Worm (Caenorhabditis elegans): Measurements from ENCODE around the gene Y4C6A.4.
"Not testable (repeated sequence)": the region's sequence is repeated elsewhere in the genome, so short reads cannot be mapped to it uniquely, and the experiment has no call there.

Gene Y4C6A.4

DNA sequence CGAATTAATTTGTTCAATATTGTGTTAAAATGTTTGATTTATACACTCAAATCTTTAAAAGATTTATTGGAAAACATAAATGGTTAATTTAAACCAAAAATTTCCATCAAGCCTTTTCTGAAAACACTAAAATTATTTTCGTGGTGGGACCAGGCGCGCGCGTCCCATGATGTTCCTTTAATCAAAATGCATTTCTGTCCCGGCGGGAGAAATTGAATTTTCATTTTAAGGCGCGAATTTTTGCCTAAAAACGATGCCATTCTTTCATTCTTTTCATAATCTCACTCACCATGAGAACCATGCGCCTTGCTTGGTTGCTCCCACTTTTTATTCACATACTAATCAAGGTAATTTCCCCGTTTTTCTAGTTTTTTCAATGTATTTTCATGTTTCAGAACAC, 17.0 kb downstream of the Y4C6A.4 start, which contains the start of gene rme-2:
rme-2 (plus strand) TSS at position 288 of the 400 bp plus-strand sequence.
- TF ChIP-seq pha-4 (tag; optimal IDR thresholded peaks at IDR 0.05) (no peak), eor-1 (tag; optimal IDR thresholded peaks at IDR 0.05) (no peak), snpc-4 (tag; optimal IDR thresholded peaks at IDR 0.05) (no peak), nhr-43 (tag; optimal IDR thresholded peaks at IDR 0.05; ENCODE audit: poor library complexity, severe bottlenecking) (no peak), elt-2 (tag; optimal IDR thresholded peaks at IDR 0.05) (no peak), lsy-12 (tag; optimal IDR thresholded peaks at IDR 0.05) (no peak), egl-27 (tag; optimal IDR thresholded peaks at IDR 0.05) (no peak), pqm-1 (tag; optimal IDR thresholded peaks at IDR 0.05) (no peak), ceh-9 (tag; optimal IDR thresholded peaks at IDR 0.05) (no peak), nfya-1 (tag; optimal IDR thresholded peaks at IDR 0.05; ENCODE audit: insufficient read depth) (no peak), mml-1 (tag; optimal IDR thresholded peaks at IDR 0.05) (no peak), aly-2 (tag; optimal IDR thresholded peaks at IDR 0.05) (no peak), ZK546.5 (tag; optimal IDR thresholded peaks at IDR 0.05) (no peak), zag-1 (tag; optimal IDR thresholded peaks at IDR 0.05) (no peak), ztf-4 (tag; optimal IDR thresholded peaks at IDR 0.05) (no peak), ceh-28 (tag; optimal IDR thresholded peaks at IDR 0.05) (no peak), unc-39 (tag; optimal IDR thresholded peaks at IDR 0.05) (no peak)

DNA sequence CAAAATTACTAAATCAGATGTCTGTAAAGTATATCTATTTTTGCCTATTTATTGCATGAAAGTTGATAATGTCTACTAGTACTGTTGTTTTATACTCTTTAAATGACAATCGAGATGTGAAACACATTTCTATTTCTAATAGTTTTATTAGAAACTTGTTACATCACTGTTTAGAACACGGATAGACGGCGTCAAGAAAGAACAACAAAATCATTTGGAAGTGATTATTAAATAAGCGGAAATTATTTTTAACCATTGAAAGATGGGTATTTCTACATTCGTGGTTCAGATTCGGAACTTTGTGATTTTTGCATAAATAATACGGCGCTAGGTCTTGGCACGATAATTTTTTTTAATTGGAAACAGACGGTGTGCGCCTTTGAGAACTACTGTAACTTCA, 20.3 kb downstream of the Y4C6A.4 start:
- no peak for TF ChIP-seq lin-15B (tag; optimal IDR thresholded peaks at IDR 0.05)
- TF ChIP-seq nhr-28 (tag; optimal IDR thresholded peaks at IDR 0.05): no peak
- TF ChIP-seq egl-27 (tag; optimal IDR thresholded peaks at IDR 0.05): no peak
- no peak for TF ChIP-seq lsy-12 (tag; optimal IDR thresholded peaks at IDR 0.05)
- no peak for TF ChIP-seq pqm-1 (tag; optimal IDR thresholded peaks at IDR 0.05)

DNA sequence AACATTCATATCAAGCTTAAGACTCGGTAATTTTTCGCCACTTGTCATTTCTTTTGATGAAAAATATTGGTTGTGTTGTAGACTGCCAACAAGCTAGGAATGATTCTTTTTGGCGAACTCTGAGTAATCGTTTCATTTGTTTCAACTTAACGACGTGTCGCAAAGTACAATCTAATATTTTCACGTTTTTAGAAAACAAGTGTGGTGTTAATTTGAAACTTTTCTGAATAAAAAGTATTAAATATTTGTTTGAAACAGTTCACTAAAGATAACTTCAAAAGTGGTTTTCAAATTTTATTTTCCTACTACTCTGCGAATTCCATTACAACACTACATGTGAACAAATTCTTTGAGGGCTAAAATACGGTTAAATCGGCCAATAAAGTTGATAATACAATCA, 23.7 kb downstream of the Y4C6A.4 start, which contains the start of gene T11F8.4:
T11F8.4 (minus strand) TSS at position 101 of the 400 bp plus-strand sequence.
- TF ChIP-seq nhr-237 (tag; optimal IDR thresholded peaks at IDR 0.05) (no peak), mdl-1 (tag; optimal IDR thresholded peaks at IDR 0.05) (no peak)

DNA sequence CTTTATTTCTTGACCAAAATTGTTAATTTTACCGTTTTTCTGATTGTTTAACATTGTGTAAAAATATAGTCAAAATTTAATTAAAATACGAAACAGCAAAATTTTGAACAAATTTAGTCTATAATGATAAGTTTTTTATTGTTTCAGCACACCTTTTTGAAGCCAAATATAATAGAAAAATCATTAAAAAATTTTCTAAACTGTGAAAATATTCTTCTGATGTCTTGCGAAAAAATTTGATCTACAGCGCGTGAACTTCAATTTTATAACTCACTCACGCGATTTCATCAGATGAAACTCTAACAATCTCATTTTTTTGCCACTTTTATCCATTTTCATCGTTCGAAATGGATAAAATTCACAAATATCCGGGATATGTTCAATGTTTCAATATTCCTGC, 26.5 kb downstream of the Y4C6A.4 start, which contains the start of gene T11F8.1:
T11F8.1 (plus strand) TSS at position 301 of the 400 bp plus-strand sequence.
- TF ChIP-seq sea-2 (GFP tag; optimal IDR thresholded peaks at IDR 0.05): no peak

DNA sequence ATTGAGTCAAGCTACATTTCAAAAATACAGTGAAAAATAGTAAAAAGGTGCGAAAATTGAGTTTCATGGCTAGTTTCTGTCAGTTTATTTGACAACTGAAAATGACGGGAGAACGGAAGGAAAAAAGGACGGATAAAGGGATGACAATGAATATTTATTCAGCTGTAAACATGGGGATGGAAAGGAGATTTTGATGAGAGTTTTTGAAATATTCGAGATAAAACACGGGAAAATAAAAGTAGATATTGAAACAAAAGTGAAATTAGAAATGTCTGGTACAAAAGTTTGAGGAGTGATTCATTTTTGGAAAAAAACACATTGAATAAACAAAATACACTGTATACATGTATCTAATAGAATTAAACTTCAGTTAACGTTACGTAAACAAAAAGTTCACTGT, 29.5 kb downstream of the Y4C6A.4 start, which contains the start of gene T11F8.12:
T11F8.12 (minus strand) TSS at position 101 of the 400 bp plus-strand sequence.
- TF ChIP-seq pha-4 (tag; optimal IDR thresholded peaks at IDR 0.05) (no peak), snpc-4 (tag; optimal IDR thresholded peaks at IDR 0.05) (no peak), mml-1 (tag; optimal IDR thresholded peaks at IDR 0.05) (no peak), unc-62 (GFP tag; optimal IDR thresholded peaks at IDR 0.05) (no peak), eor-1 (tag; optimal IDR thresholded peaks at IDR 0.05) (no peak), unc-39 (tag; optimal IDR thresholded peaks at IDR 0.05) (no peak)

DNA sequence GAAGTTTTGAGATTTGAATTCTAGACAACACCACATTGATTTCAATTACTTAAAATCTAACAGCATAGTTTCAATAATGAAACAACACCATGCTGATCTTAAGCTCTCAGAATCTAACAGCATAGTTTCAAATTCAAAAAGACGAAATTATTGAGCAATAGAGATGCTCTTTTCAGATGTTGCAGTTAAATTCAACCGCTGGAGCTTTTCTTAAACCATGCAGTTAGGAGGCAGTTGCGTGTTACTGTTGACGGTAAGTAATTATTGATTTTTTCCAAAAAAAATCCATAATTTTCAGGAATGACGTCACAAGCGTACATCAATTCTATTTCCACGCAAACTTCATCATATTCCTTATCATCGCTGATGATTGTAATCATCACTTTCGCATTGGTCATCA, 30.0 kb downstream of the Y4C6A.4 start, which contains the start of gene T11F8.5:
T11F8.5 (plus strand) TSS at position 301 of the 400 bp plus-strand sequence.
- TF ChIP-seq hmg-11 (tag; optimal IDR thresholded peaks at IDR 0.05): no peak

DNA sequence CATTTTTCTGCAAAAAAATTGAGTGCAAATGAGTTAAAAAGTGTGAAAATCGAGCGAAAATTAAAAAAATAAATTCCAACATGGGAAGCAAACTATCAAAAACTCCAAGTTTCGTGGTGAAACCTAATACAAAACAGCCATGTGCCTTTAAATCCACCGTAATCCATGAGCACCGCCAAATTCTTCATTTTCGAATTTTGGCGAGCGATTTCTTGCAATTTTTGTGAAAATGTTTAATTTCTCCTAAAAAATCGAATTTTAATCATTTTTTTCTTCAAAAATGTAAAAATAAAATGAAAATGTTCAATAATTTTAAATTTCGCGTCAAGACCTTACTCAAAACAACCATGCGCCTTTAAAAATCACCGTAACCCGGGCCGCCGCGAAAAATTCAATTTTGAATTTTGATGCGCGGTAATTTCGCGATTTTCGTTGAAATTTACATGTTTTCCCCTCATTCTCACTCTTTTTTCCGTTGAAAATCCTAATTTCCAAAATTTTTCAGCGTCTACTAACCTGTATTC, 33.5 kb downstream of the Y4C6A.4 start, which contains the start of the genes snpc-3.1 and puf-7:
snpc-3.1 (minus strand) TSS at position 51 of the 524 bp plus-strand sequence.
puf-7 (plus strand) TSS at position 506 of the 524 bp plus-strand sequence.
- not testable (repeated sequence) for TF ChIP-seq mdl-1, pha-4, tbx-2 (tag; optimal IDR thresholded peaks at IDR 0.05)

DNA sequence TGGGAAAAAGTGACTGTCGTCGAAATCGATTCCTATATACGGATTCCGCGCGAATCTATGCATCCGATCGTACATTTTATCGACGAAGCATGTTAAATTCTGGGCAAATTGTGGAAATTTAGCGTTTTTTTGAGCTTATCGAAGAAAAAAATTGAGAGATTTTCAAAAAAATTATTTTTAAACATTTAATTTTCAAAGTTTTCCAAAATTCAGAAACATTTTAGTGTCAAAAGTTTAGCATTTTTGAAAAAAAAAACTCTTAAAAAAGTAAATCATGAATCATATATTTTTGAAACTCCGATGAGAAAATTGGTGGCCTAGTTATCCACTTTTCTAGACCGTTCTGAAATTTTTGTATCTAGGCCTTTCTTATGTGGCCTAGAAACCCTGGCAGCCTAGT, 38.3 kb downstream of the Y4C6A.4 start, which contains the start of gene B0273.115:
B0273.115 (minus strand) TSS at position 101 of the 400 bp plus-strand sequence.
- not testable (repeated sequence) for TF ChIP-seq nhr-28, elt-1, nhr-67 (tag; optimal IDR thresholded peaks at IDR 0.05)

Data from whole organism, L3 larva.